Worm (Caenorhabditis elegans): ENCODE measurements around the gene F32D8.5.

DNA sequence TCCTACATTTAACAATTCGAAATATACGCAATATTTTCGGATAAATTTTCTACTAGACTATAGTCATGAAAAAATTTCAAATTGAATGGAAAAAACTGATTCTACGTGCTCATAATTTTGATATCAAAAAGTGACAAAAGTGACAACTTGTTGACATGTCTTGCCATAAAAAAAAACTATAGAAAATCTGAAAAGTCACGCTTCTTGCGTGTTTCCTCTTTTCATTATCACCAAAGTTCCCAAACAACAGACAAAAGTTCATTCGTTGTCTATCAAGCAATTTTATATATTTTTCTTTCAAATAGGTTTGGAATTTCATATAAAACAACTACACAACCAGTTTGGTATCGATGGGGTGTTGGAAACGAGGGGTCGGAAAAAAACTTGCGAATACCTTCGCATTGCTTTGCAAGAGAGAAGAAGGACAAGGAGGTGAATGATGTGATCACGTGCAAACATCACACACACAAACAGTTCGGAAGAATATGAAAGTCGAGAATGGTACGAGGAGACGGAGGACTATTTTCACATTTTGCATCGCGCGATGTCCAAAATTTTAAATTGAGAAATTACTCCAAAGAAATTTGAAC, 35.5 kb upstream of the F32D8.5 start:
- TF ChIP-seq aha-1 (tag; optimal IDR thresholded peaks at IDR 0.05) (no peak), nhr-12 (tag; optimal IDR thresholded peaks at IDR 0.05) (no peak)
